Worm (Caenorhabditis elegans): ENCODE data around the gene unc-39.
A peak's percentile ranks its signal among the peaks of the same experiment; 100 is the strongest.

Gene unc-39

ce11 chrV:14396123-14396669, 23.3 kb downstream of the unc-39 start:
- TF ChIP-seq ztf-4 (tag; optimal IDR thresholded peaks at IDR 0.05) = no peak
- TF ChIP-seq sea-2 (GFP tag; optimal IDR thresholded peaks at IDR 0.05) = no peak
- TF ChIP-seq snpc-4 (tag; optimal IDR thresholded peaks at IDR 0.05) = no peak
- TF ChIP-seq mdl-1 (tag; optimal IDR thresholded peaks at IDR 0.05) = no peak
- no peak for TF ChIP-seq ceh-16 (tag; optimal IDR thresholded peaks at IDR 0.05)
- no peak for TF ChIP-seq nhr-12 (tag; optimal IDR thresholded peaks at IDR 0.05)
- no peak for TF ChIP-seq ceh-82 (tag; optimal IDR thresholded peaks at IDR 0.05)
- TF ChIP-seq ZK546.5 (tag; optimal IDR thresholded peaks at IDR 0.05) = no peak
- no peak for TF ChIP-seq nhr-23 (tag; optimal IDR thresholded peaks at IDR 0.05)
- no peak for TF ChIP-seq unc-62 (GFP tag; optimal IDR thresholded peaks at IDR 0.05)
- TF ChIP-seq daf-12 (tag; optimal IDR thresholded peaks at IDR 0.05) = no peak
- TF ChIP-seq lin-39 (tag; optimal IDR thresholded peaks at IDR 0.05) = no peak
- TF ChIP-seq fos-1 (tag; optimal IDR thresholded peaks at IDR 0.05) = no peak
- TF ChIP-seq ceh-28 (tag; optimal IDR thresholded peaks at IDR 0.05) = no peak
- TF ChIP-seq nhr-237 (tag; optimal IDR thresholded peaks at IDR 0.05) = no peak
- no peak for TF ChIP-seq egl-5 (tag; optimal IDR thresholded peaks at IDR 0.05)

ce11 chrV:14405647-14406046, 32.8 kb downstream of the unc-39 start:
- TF ChIP-seq mml-1 (tag; optimal IDR thresholded peaks at IDR 0.05) (no peak), lsy-12 (tag; optimal IDR thresholded peaks at IDR 0.05) (no peak), nhr-43 (tag; optimal IDR thresholded peaks at IDR 0.05; ENCODE audit: poor library complexity, severe bottlenecking) (no peak), elt-3 (tag; optimal IDR thresholded peaks at IDR 0.05) (no peak), skn-1 (tag; optimal IDR thresholded peaks at IDR 0.05) (no peak), jun-1 (tag; optimal IDR thresholded peaks at IDR 0.05) (no peak), nhr-28 (tag; optimal IDR thresholded peaks at IDR 0.05) (no peak), pha-4 (tag; optimal IDR thresholded peaks at IDR 0.05) (no peak), ceh-9 (tag; optimal IDR thresholded peaks at IDR 0.05) (no peak), pqm-1 (tag; optimal IDR thresholded peaks at IDR 0.05) (no peak), nhr-11 (tag; optimal IDR thresholded peaks at IDR 0.05) (no peak), unc-39 (tag; optimal IDR thresholded peaks at IDR 0.05) (no peak), fkh-2 (tag; optimal IDR thresholded peaks at IDR 0.05) (no peak), nhr-23 (tag; optimal IDR thresholded peaks at IDR 0.05) (no peak), daf-12 (tag; optimal IDR thresholded peaks at IDR 0.05) (no peak), ama-1 (optimal IDR thresholded peaks at IDR 0.05) (no peak), nhr-25 (tag; optimal IDR thresholded peaks at IDR 0.05) (no peak), egl-27 (tag; optimal IDR thresholded peaks at IDR 0.05) (no peak), snpc-4 (tag; optimal IDR thresholded peaks at IDR 0.05) (no peak), lin-15B (tag; optimal IDR thresholded peaks at IDR 0.05) (no peak)

ce11 chrV:14408774-14409173, 35.9 kb downstream of the unc-39 start, which contains the start of gene gnrr-2:
Gene gnrr-2 (plus strand): TSS chrV:14409074.
- TF ChIP-seq ceh-82 (tag; optimal IDR thresholded peaks at IDR 0.05) (no peak), ZK546.5 (tag; optimal IDR thresholded peaks at IDR 0.05) (no peak), fkh-10 (GFP tag; optimal IDR thresholded peaks at IDR 0.05) (no peak), ceh-16 (tag; optimal IDR thresholded peaks at IDR 0.05) (no peak), nhr-237 (tag; optimal IDR thresholded peaks at IDR 0.05) (no peak), nhr-12 (tag; optimal IDR thresholded peaks at IDR 0.05) (no peak), R02D3.7 (tag; optimal IDR thresholded peaks at IDR 0.05) (no peak), ceh-9 (tag; optimal IDR thresholded peaks at IDR 0.05) (no peak), skn-1 (tag; optimal IDR thresholded peaks at IDR 0.05) (no peak), pqm-1 (tag; optimal IDR thresholded peaks at IDR 0.05) (no peak), pha-4 (tag; optimal IDR thresholded peaks at IDR 0.05) (no peak), tbx-2 (tag; optimal IDR thresholded peaks at IDR 0.05) (no peak), unc-39 (tag; optimal IDR thresholded peaks at IDR 0.05) (no peak), zag-1 (tag; optimal IDR thresholded peaks at IDR 0.05) (no peak), snpc-4 (tag; optimal IDR thresholded peaks at IDR 0.05) (no peak), daf-12 (tag; optimal IDR thresholded peaks at IDR 0.05) (no peak)

ce11 chrV:14409905-14410304, 37.0 kb downstream of the unc-39 start:
- TF ChIP-seq snpc-4 (tag; optimal IDR thresholded peaks at IDR 0.05) = peak; percentile 91
- TF ChIP-seq egl-5 (tag; optimal IDR thresholded peaks at IDR 0.05) = no peak
- TF ChIP-seq nhr-67 (tag; optimal IDR thresholded peaks at IDR 0.05) = no peak
